Fruit fly (Drosophila melanogaster): Measurements from ENCODE around the gene RpL34a.

RpL34a gene

DNA sequence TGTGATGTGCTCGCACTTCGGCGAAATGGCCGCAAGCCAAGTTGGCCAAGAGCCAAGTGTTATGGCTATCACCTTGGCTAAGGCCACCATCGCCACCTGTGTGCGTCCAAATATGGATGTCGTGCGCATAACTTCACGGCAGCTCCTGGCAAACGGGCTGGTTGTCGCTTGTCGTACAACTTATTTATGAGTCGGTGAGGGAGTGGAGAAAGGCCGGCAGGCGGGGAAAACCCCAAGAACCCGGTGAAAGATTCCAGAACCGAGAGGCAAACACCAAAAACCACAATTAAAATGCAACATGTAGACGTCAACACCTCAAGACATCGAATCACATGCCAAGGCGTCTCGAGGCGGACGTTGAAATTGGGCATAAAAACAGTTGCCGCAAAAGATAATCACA lies 46.8 kb downstream of the RpL34a start:
- TF ChIP-seq Ets98B (GFP tag; IDR thresholded peaks at IDR 0.05) (no peak), CG4496 (GFP tag; IDR thresholded peaks at IDR 0.05) (no peak), CG32121 (GFP tag; IDR thresholded peaks at IDR 0.05) (no peak), rn (GFP tag; IDR thresholded peaks at IDR 0.05) (no peak), CG14655 (GFP tag; optimal IDR thresholded peaks at IDR 0.05) (no peak), Snoo (tag; optimal IDR thresholded peaks at IDR 0.05) (no peak), CG8301 (tag; optimal IDR thresholded peaks at IDR 0.05) (no peak), CG13204 (GFP tag; optimal IDR thresholded peaks at IDR 0.05) (no peak)

DNA sequence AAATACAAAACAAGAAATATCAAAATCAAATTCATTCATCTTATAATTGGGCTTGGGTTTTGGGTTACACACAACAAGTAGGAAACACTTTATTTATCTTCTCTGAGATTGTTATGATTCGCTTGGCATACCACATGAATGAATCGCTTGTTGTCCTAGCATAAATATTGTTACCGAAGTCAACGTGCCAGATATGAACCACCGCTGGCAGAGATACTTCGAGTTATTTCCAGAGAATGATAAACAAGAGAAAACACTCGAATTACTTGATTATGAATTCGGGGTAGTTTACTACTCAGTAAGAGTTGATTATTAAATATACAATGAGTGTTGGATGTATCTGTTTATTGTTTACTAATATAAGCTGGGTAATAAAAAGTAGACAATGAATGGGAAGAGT lies 47.5 kb downstream of the RpL34a start:
- TF ChIP-seq gl (tag; optimal IDR thresholded peaks at IDR 0.05) (no peak), Pif1A (GFP tag; optimal IDR thresholded peaks at IDR 0.05) (peak; percentile 18), CG8159 (tag; optimal IDR thresholded peaks at IDR 0.05) (no peak), EcR (GFP tag; optimal IDR thresholded peaks at IDR 0.05) (peak; percentile 38), CG34367 (tag; optimal IDR thresholded peaks at IDR 0.05) (no peak), CG8301 (tag; optimal IDR thresholded peaks at IDR 0.05) (no peak), fd96Ca (GFP tag; IDR thresholded peaks at IDR 0.05) (no peak)

DNA sequence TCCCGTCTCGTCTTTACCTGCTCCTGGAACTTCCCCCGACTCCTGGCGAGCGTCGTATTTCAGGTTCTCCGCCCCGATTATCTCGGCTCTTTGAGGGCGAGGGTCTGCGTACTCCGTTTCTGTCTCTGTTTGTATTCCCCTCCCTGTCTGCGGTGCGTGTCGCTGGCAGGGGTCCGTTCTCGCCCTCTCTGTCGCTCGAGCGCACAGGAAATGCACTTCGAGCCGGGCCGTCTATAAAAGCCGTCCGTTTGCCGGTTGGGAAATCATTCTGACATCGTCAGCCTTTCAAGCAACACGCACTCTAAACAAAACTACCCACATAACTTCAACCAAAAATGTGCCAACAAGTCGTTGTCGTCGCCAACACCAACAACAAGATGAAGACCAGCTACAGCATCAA lies 48.4 kb downstream of the RpL34a start:
- TF ChIP-seq CG10348 (GFP tag; IDR thresholded peaks at IDR 0.05) (no peak), CG9948 (tag; optimal IDR thresholded peaks at IDR 0.05) (no peak), CG13204 (GFP tag; optimal IDR thresholded peaks at IDR 0.05) (peak; percentile 95), CG34367 (tag; optimal IDR thresholded peaks at IDR 0.05) (no peak), Ets98B (GFP tag; IDR thresholded peaks at IDR 0.05) (no peak), CG4496 (GFP tag; IDR thresholded peaks at IDR 0.05) (no peak), Pif1B (GFP tag; optimal IDR thresholded peaks at IDR 0.05) (no peak), CG14655 (GFP tag; optimal IDR thresholded peaks at IDR 0.05) (no peak), CG17806 (tag; optimal IDR thresholded peaks at IDR 0.05) (no peak), CG12605 (GFP tag; IDR thresholded peaks at IDR 0.05) (no peak), EcR (GFP tag; optimal IDR thresholded peaks at IDR 0.05) (peak; percentile 57), CG8301 (tag; optimal IDR thresholded peaks at IDR 0.05) (no peak), CG8159 (tag; optimal IDR thresholded peaks at IDR 0.05) (no peak), fd96Ca (GFP tag; IDR thresholded peaks at IDR 0.05) (no peak)

DNA sequence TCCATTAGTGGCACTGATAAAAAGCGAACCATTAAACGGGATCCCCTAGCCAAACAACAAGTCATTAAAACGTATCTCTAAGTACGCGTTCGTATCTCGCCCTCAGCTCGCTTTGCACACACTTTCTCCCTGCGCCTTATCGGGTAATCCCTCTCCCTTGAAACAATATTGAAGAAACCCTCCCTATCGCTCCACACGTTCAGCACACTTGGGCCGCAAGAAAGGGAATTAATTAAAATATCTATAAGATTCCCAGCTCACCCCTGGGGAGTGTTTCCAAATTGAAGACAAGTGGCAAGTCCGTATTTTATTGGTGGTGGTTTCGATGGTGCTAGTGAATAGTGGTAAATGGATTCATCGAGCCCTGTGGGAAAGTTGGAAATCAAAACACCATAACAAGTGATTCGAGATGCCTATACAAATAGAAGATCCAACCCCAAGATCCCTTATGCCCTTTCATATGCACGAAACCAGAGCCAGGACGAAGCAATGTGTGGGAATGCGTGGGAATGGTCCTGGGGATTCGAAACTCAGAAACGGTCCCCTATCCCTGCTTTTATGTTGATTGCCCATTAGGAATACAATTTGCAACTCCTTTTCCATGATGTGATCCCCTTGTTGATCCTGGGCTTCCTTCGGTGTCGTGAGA lies 49.2 kb downstream of the RpL34a start:
- TF ChIP-seq fd96Ca (GFP tag; IDR thresholded peaks at IDR 0.05) (no peak), CG32121 (GFP tag; IDR thresholded peaks at IDR 0.05) (no peak), CG8159 (tag; optimal IDR thresholded peaks at IDR 0.05) (no peak), CG12605 (GFP tag; IDR thresholded peaks at IDR 0.05) (no peak), CG17806 (tag; optimal IDR thresholded peaks at IDR 0.05) (no peak), CG4496 (GFP tag; IDR thresholded peaks at IDR 0.05) (no peak), Snoo (tag; optimal IDR thresholded peaks at IDR 0.05) (no peak), gl (tag; optimal IDR thresholded peaks at IDR 0.05) (no peak), EcR (GFP tag; optimal IDR thresholded peaks at IDR 0.05) (no peak), Pif1A (GFP tag; optimal IDR thresholded peaks at IDR 0.05) (no peak), CG8301 (tag; optimal IDR thresholded peaks at IDR 0.05) (no peak), CG9948 (tag; optimal IDR thresholded peaks at IDR 0.05) (no peak), CG14655 (GFP tag; optimal IDR thresholded peaks at IDR 0.05) (no peak), CG34367 (tag; optimal IDR thresholded peaks at IDR 0.05) (no peak), rn (GFP tag; IDR thresholded peaks at IDR 0.05) (no peak), CG15710 (tag; optimal IDR thresholded peaks at IDR 0.05) (no peak), CG10348 (GFP tag; IDR thresholded peaks at IDR 0.05) (no peak), CG13204 (GFP tag; optimal IDR thresholded peaks at IDR 0.05) (no peak)

DNA sequence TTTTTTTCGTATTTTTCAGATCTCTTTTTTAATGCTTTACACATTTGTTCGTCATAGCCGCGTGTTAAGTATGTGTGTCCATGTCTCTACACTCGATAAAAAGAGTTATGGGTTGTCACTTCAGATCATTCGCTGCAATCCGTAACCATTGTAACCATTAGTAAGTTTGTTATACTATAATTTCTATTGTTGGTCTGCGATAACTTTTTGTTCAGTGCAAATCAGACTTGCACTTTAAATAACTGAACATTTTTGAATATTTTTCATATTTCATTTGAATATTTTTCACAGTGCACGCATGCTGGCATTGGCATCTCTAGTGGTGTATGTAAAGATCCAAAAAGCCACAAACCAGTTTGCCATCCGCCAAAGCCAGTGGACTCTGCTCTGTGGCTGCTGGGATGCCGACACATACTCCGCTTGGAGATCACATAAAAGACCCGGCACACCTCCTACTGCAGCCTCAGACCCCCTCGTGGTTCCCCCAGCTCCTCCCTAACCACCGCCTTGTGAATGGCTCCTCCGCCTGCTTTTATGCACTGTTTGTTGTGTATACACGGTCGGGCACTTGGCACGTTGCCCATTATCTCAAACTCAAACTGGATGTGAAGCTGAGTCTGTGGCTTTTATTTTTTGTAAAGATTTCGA lies 50.1 kb downstream of the RpL34a start:
- TF ChIP-seq CG10348 (GFP tag; IDR thresholded peaks at IDR 0.05) (0 out of 2 replicates have a peak, but pooled peaks have one; percentile 42), Ets98B (GFP tag; IDR thresholded peaks at IDR 0.05) (peak; percentile 95), CG4496 (GFP tag; IDR thresholded peaks at IDR 0.05) (peak; percentile 96), rn (GFP tag; IDR thresholded peaks at IDR 0.05) (peak; percentile 88), D1 (tag; optimal IDR thresholded peaks at IDR 0.05) (peak; percentile 97), CG32121 (GFP tag; IDR thresholded peaks at IDR 0.05) (peak; percentile 93), CG8301 (tag; optimal IDR thresholded peaks at IDR 0.05) (peak; percentile 97), CG17806 (tag; optimal IDR thresholded peaks at IDR 0.05) (peak; percentile 98), Pif1B (GFP tag; optimal IDR thresholded peaks at IDR 0.05) (peak; percentile 99), CG13204 (GFP tag; optimal IDR thresholded peaks at IDR 0.05) (peak; percentile 69), CG14655 (GFP tag; optimal IDR thresholded peaks at IDR 0.05) (peak; percentile 97), CG15710 (tag; optimal IDR thresholded peaks at IDR 0.05) (peak; percentile 98), fd96Ca (GFP tag; IDR thresholded peaks at IDR 0.05) (peak; percentile 94), gl (tag; optimal IDR thresholded peaks at IDR 0.05) (peak; percentile 95), CG8159 (tag; optimal IDR thresholded peaks at IDR 0.05) (peak; percentile 99), CG34367 (tag; optimal IDR thresholded peaks at IDR 0.05) (peak; percentile 98), CG9948 (tag; optimal IDR thresholded peaks at IDR 0.05) (peak; percentile 98), EcR (GFP tag; optimal IDR thresholded peaks at IDR 0.05) (peak; percentile 64), CG12605 (GFP tag; IDR thresholded peaks at IDR 0.05) (peak; percentile 86), Snoo (tag; optimal IDR thresholded peaks at IDR 0.05) (peak; percentile 97), Pif1A (GFP tag; optimal IDR thresholded peaks at IDR 0.05) (peak; percentile 99)

Measured in whole organism, pupa.